Fruit fly (Drosophila melanogaster): ENCODE measurements around the gene Dscam4.

Dscam4 gene

DNA sequence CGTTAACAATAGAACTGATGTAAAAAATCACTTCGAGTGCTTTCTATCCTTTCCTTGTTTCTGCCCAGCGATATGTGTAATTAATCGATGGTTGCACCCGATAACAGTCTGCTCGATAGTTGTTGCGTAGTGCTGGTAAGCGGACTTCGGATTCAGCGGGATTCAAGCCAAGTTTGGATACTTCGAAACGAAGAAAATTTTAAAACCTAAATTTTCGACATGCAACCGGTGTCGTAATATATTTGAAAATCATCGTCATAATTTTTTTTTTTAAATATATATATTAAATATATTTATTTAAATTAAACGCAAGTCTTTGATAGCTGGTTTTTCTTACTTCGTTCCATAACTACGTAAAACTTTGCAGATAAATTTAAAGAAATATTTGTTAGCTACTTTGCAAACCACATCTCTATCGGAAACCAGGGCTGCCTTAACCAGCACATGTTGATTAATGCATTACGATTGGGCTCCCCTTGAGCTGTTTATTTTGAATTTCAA is 40.6 kb upstream of the Dscam4 start, which contains the start of the genes UbcE2M and Dhps (continued):
- peak; percentile 88 for TF ChIP-seq CG9437 (GFP tag; optimal IDR thresholded peaks at IDR 0.05)
- no peak for TF ChIP-seq CG1832 (GFP tag; optimal IDR thresholded peaks at IDR 0.05)
- TF ChIP-seq croc (GFP tag; conservative IDR thresholded peaks at IDR 0.05), result peak; percentile 57
- no peak for TF ChIP-seq ham (GFP tag; IDR thresholded peaks at IDR 0.05)
- peak; percentile 41; the same call in 1 of the 2 replicates for TF ChIP-seq CG10366 (GFP tag; IDR thresholded peaks at IDR 0.05)
- peak; percentile 82 for TF ChIP-seq CG16813 (GFP tag; IDR thresholded peaks at IDR 0.05; ENCODE audit: partially characterized antibody)
- peak; percentile 66 for TF ChIP-seq esg (GFP tag; conservative IDR thresholded peaks at IDR 0.05)
- no peak for TF ChIP-seq yki (optimal IDR thresholded peaks at IDR 0.05)
- peak; percentile 52 for TF ChIP-seq lbe (GFP tag; optimal IDR thresholded peaks at IDR 0.05)
- TF ChIP-seq dm (GFP tag; optimal IDR thresholded peaks at IDR 0.05), result peak; percentile 52
- TF ChIP-seq crc (GFP tag; optimal IDR thresholded peaks at IDR 0.05), result no peak

DNA sequence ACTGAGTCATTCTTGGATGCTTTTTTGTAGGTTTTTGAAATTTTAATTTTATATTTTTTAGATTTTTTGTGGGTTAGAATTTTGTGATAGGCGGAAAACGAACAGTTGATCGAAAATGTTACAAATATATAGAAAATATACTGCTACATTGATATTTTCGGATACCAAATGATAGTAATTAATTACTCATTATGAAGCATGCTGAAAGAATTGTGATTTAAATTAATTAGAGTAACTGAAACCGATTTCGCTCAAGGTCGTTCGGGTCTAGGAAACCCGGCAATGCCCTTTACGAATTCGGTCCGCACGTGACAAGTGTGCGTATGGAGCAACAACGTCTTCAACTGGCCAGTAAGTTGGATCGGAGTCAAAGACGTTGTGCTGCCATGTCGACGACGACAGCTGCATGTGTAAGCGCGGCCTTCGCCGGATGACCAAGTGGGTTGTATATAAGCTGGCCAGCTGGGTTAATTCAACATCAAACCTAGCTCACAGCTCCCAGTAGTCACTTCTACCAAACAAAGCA is 36.1 kb upstream of the Dscam4 start, which contains the start of the genes CG7366 and CG13679:
CG7366 (minus strand) TSS at position 101 of the 526 bp plus-strand sequence.
CG13679 (plus strand) TSS at position 476 of the 526 bp plus-strand sequence.
- TF ChIP-seq tup (GFP tag; optimal IDR thresholded peaks at IDR 0.05), result no peak
- no peak for TF ChIP-seq CG6254 (GFP tag; optimal IDR thresholded peaks at IDR 0.05)
- TF ChIP-seq CG1603 (tag; optimal IDR thresholded peaks at IDR 0.05), result no peak
- TF ChIP-seq CG11560 (tag; IDR thresholded peaks at IDR 0.05), result no peak
- TF ChIP-seq Atf3 (GFP tag; optimal IDR thresholded peaks at IDR 0.05), result no peak
- TF ChIP-seq CG15479 (GFP tag; optimal IDR thresholded peaks at IDR 0.05), result no peak
- TF ChIP-seq CG3847 (GFP tag; IDR thresholded peaks at IDR 0.05), result no peak
- no peak for TF ChIP-seq CG15269 (tag; optimal IDR thresholded peaks at IDR 0.05)
- no peak for TF ChIP-seq Hr39 (optimal IDR thresholded peaks at IDR 0.05)
- TF ChIP-seq chn (GFP tag; optimal IDR thresholded peaks at IDR 0.05), result no peak
- TF ChIP-seq CG6854 (GFP tag; optimal IDR thresholded peaks at IDR 0.05), result no peak
- TF ChIP-seq jing (GFP tag; optimal IDR thresholded peaks at IDR 0.05), result no peak
- no peak for TF ChIP-seq dpn (GFP tag; optimal IDR thresholded peaks at IDR 0.05)
- no peak for TF ChIP-seq CG32532 (GFP tag; IDR thresholded peaks at IDR 0.05)
- TF ChIP-seq Blimp-1 (GFP tag; optimal IDR thresholded peaks at IDR 0.05), result no peak
- TF ChIP-seq shn (GFP tag; optimal IDR thresholded peaks at IDR 0.05), result no peak
- no peak for TF ChIP-seq crol (GFP tag; IDR thresholded peaks at IDR 0.05)

DNA sequence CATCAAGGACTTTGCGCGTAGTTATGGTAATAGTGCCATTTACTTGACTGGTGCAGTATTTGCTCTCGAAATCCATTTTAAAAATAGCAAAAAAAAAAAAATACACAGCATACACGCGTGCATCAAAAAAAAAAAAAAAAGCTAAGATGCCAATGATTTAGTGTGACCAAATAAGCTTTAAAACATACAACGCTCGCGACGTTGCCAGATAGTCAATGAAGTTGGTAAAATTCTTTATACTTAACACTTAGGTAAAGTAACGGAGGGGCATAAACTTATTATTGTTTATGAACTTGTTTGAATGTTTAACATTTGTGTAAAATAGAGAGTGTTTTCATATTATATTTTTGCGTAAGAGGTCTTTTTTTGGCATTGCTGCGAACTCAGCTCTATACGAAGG is 27.9 kb upstream of the Dscam4 start, which contains the start of gene tut:
tut (minus strand) TSS at position 148 of the 400 bp plus-strand sequence.
- TF ChIP-seq dpn (GFP tag; optimal IDR thresholded peaks at IDR 0.05) (no peak), gfzf (GFP tag; optimal IDR thresholded peaks at IDR 0.05) (peak; percentile 37), CG2116 (GFP tag; optimal IDR thresholded peaks at IDR 0.05) (no peak), CG6765 (GFP tag; optimal IDR thresholded peaks at IDR 0.05) (no peak), stwl (tag; optimal IDR thresholded peaks at IDR 0.05) (peak; percentile 91)

DNA sequence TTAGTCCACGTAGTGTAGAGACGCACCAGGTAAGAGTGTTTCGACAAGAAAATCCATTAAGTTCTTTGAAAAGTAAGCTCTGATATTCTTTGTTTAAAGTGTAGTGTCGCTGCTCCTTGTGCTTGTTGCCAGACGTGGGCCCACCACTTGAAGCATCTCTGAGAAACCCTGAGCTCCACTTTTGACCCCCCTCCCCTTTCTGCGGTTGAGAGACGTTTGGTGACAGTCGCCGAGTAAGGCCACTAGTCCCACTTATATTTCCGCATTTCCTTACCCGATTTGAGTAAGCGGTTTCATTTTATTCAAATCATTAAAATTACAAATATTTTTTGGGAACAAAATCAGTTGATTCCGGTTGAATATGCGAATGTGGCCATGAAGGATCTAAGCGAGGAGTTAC is 26.9 kb upstream of the Dscam4 start, which contains the start of gene CG8006:
CG8006 (plus strand) TSS at position 301 of the 400 bp plus-strand sequence.
- TF ChIP-seq nmo (GFP tag; optimal IDR thresholded peaks at IDR 0.05) (no peak), Ets65A (GFP tag) (peak; percentile 90)

DNA sequence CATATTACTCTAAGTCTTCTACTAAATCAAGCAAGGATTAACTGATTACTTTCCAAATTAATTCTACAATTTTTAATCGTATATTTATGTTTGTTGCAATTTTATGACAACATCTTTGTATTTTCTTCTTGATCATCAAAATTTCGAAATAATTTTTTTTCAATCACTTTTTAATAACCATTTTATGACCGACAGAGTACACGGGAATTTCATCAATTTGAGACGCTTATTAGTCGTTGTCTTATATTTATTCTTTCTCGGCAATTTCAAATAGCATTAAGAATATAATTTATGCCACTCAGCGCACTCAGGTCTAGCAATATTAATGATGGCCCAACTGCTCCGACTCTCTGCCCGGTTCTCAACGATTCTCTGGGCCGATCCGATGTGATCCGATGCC is 23.5 kb upstream of the Dscam4 start, which contains the start of gene CG8012:
CG8012 (plus strand) TSS at position 301 of the 400 bp plus-strand sequence.
- no peak for TF ChIP-seq CG9932 (GFP tag; IDR thresholded peaks at IDR 0.05)
- no peak for TF ChIP-seq Nf-YC (tag; optimal IDR thresholded peaks at IDR 0.05)
- no peak for TF ChIP-seq Sry-β (GFP tag; optimal IDR thresholded peaks at IDR 0.05)
- no peak for TF ChIP-seq CG17568 (GFP tag; optimal IDR thresholded peaks at IDR 0.05)
- TF ChIP-seq CG2116 (GFP tag; optimal IDR thresholded peaks at IDR 0.05), result no peak
- TF ChIP-seq Stat92E (GFP tag; optimal IDR thresholded peaks at IDR 0.05), result no peak
- TF ChIP-seq dmrt99B (tag; optimal IDR thresholded peaks at IDR 0.05), result no peak
- no peak for TF ChIP-seq bab2 (GFP tag; optimal IDR thresholded peaks at IDR 0.05)
- TF ChIP-seq lilli (GFP tag; optimal IDR thresholded peaks at IDR 0.05), result no peak
